Worm (Caenorhabditis elegans): Measurements from ENCODE around the gene srh-308.

Gene srh-308

DNA sequence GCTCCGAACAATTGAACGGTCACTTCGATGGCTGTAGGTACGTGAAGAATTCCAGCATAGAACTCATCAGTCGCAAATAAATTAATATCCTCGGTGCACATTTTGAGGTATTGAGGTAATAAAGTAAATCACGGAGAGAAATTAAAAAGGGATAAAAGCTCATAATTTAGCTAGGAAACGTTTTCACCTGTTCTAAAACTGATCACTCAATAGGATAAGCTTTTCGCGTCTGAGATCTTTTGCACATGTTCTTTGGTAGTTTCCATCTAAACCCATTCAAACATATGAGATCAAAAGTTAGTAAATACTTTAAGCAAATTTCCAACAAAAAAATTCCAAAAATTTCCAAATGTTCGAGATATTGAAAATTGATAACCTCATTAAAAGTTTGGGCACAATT, at the start of gene srh-308:
Gene srh-308, minus strand, starts transcription at position 101 of the 400 bp plus-strand sequence.
- TF ChIP-seq flh-1 (GFP tag; optimal IDR thresholded peaks at IDR 0.05) (no peak), nhr-237 (tag; optimal IDR thresholded peaks at IDR 0.05) (no peak), drap-1 (GFP tag; optimal IDR thresholded peaks at IDR 0.05) (no peak), ztf-11 (tag; optimal IDR thresholded peaks at IDR 0.05) (no peak), mls-2 (tag; optimal IDR thresholded peaks at IDR 0.05) (no peak), unc-62 (GFP tag; optimal IDR thresholded peaks at IDR 0.05) (no peak), nhr-12 (tag; optimal IDR thresholded peaks at IDR 0.05) (no peak), nhr-76 (tag; optimal IDR thresholded peaks at IDR 0.05) (no peak), sptf-1 (tag; optimal IDR thresholded peaks at IDR 0.05) (no peak)

DNA sequence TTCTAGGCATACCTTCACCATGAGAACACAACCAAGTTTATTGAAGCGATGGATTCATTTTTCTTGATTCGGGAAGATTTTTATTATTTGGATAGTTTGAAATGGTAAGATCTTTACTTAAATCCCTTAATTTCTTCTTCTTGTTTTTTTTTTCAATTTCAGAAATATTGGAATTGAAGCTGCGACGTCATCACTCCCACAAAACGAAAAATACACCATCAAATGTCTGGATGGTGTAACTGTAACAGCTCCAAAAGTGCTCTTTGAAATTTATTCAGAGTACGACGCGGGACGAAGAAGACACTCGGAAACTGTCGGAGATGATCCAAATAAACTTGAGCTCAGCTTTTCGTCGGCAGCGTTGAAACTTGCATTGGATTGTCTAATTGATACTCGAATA, 47.0 kb upstream of the srh-308 start, which contains the start of gene D1086.21:
Gene D1086.21, plus strand, starts transcription at position 301 of the 400 bp plus-strand sequence.
- TF ChIP-seq nhr-76 (tag; optimal IDR thresholded peaks at IDR 0.05): no peak
- no peak for TF ChIP-seq tbx-8 (GFP tag; optimal IDR thresholded peaks at IDR 0.05)
- TF ChIP-seq ceh-43 (GFP tag; optimal IDR thresholded peaks at IDR 0.05): no peak
- TF ChIP-seq mls-2 (tag; optimal IDR thresholded peaks at IDR 0.05): no peak
- no peak for TF ChIP-seq blmp-1 (tag; optimal IDR thresholded peaks at IDR 0.05)
- TF ChIP-seq unc-120 (tag; optimal IDR thresholded peaks at IDR 0.05; ENCODE audit: poor library complexity, severe bottlenecking): no peak
- TF ChIP-seq mep-1 (tag; optimal IDR thresholded peaks at IDR 0.05): no peak
- no peak for TF ChIP-seq sem-2 (GFP tag; optimal IDR thresholded peaks at IDR 0.05)
- no peak for TF ChIP-seq ces-1 (GFP tag; optimal IDR thresholded peaks at IDR 0.05)

DNA sequence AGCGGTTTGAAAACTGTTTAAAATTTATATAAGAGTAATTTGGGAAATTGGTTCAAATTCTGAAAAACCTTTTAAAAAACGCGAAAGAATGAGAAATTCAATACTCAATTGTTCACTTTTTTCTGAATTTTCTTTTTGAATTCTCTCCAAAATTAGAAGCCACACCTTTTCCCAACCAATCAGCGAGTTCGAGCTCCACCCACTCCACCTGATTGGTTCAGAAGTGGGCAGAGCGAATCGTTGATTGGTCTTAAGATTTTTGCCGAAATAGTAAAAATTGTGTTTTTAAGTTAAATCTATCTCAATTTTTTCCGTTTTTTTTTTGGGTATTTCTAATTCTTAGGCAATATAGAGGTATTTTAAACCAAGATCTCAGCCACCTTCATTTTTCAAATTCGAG, 46.6 kb upstream of the srh-308 start:
- TF ChIP-seq zip-8 (tag; optimal IDR thresholded peaks at IDR 0.05) (no peak), snpc-4 (tag; optimal IDR thresholded peaks at IDR 0.05) (no peak), unc-62 (GFP tag; optimal IDR thresholded peaks at IDR 0.05) (no peak), lin-13 (tag; optimal IDR thresholded peaks at IDR 0.05) (no peak), nhr-2 (tag; optimal IDR thresholded peaks at IDR 0.05) (no peak), flh-1 (GFP tag; optimal IDR thresholded peaks at IDR 0.05) (no peak), lsy-2 (tag; optimal IDR thresholded peaks at IDR 0.05) (no peak), sem-2 (GFP tag; optimal IDR thresholded peaks at IDR 0.05) (no peak), ztf-11 (tag; optimal IDR thresholded peaks at IDR 0.05) (no peak), mls-2 (tag; optimal IDR thresholded peaks at IDR 0.05) (no peak), elt-3 (tag; optimal IDR thresholded peaks at IDR 0.05) (no peak), cnd-1 (tag; optimal IDR thresholded peaks at IDR 0.05) (no peak), ceh-39 (tag; optimal IDR thresholded peaks at IDR 0.05) (no peak), lin-32 (GFP tag; optimal IDR thresholded peaks at IDR 0.05) (no peak)

DNA sequence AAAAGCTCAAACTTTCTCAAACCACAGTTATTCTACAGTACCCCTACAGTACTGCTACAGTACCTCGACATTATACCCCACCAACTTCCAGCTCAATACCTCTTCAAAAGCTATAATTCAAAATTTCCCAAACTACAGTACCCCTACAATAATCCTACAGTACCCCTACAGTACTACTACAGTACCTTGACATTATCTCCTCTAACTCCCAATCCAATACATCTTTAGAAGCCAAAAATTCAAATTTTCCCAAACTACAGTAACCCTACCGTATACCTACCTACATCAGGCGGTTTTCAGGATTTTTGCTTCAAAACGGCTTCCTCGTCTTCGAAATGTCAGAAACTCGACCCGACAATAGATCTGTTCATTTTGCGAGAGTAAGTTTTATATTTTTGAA, 40.2 kb upstream of the srh-308 start, which contains the start of gene F58D12.3:
Gene F58D12.3, plus strand, starts transcription at position 301 of the 400 bp plus-strand sequence.
- TF ChIP-seq lin-32 (GFP tag; optimal IDR thresholded peaks at IDR 0.05) (no peak), sem-2 (GFP tag; optimal IDR thresholded peaks at IDR 0.05) (no peak), cnd-1 (tag; optimal IDR thresholded peaks at IDR 0.05) (no peak), drap-1 (GFP tag; optimal IDR thresholded peaks at IDR 0.05) (no peak), elt-1 (tag; optimal IDR thresholded peaks at IDR 0.05; ENCODE audit: borderline replicate concordance, insufficient read depth) (no peak), unc-120 (tag; optimal IDR thresholded peaks at IDR 0.05; ENCODE audit: poor library complexity, severe bottlenecking) (no peak), ceh-39 (tag; optimal IDR thresholded peaks at IDR 0.05) (no peak), ces-1 (GFP tag; optimal IDR thresholded peaks at IDR 0.05) (no peak), bed-3 (GFP tag; optimal IDR thresholded peaks at IDR 0.05) (no peak), unc-39 (tag; optimal IDR thresholded peaks at IDR 0.05) (no peak), mep-1 (tag; optimal IDR thresholded peaks at IDR 0.05) (no peak), ham-2 (GFP tag; optimal IDR thresholded peaks at IDR 0.05) (no peak), unc-62 (GFP tag; optimal IDR thresholded peaks at IDR 0.05) (no peak), M03D4.4 (tag; optimal IDR thresholded peaks at IDR 0.05) (no peak), ceh-43 (GFP tag; optimal IDR thresholded peaks at IDR 0.05) (no peak), ztf-11 (tag; optimal IDR thresholded peaks at IDR 0.05) (no peak), ceh-83 (GFP tag; optimal IDR thresholded peaks at IDR 0.05) (no peak), hlh-1 (tag; optimal IDR thresholded peaks at IDR 0.05) (no peak)

DNA sequence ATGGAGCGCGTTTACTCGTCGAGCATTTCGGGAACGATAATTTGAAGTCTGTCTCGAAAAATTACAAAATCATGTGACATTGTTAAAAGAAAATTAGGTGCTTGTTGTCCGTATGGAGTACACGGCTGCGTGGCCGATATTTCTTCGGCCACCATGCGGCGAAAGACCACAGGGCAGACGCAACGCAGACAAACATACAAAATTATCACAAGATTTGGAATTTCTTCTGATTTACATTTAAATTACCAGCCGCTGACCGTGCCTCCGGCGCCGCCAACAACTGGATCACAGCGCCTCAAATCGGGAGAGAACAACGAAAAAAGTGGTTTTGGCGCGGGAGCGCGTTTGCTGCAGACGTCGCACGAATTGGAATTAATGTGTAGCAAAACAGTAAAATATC, 37.7 kb upstream of the srh-308 start:
- TF ChIP-seq unc-120 (tag; optimal IDR thresholded peaks at IDR 0.05; ENCODE audit: poor library complexity, severe bottlenecking) (peak; percentile 11), lin-13 (tag; optimal IDR thresholded peaks at IDR 0.05) (peak; percentile 34), cnd-1 (tag; optimal IDR thresholded peaks at IDR 0.05) (peak; percentile 25), pha-4 (tag; optimal IDR thresholded peaks at IDR 0.05) (peak; percentile 51), sptf-1 (tag; optimal IDR thresholded peaks at IDR 0.05) (peak; percentile 49), ces-1 (GFP tag; optimal IDR thresholded peaks at IDR 0.05) (peak; percentile 65), lsy-2 (tag; optimal IDR thresholded peaks at IDR 0.05) (peak; percentile 26), nhr-237 (tag; optimal IDR thresholded peaks at IDR 0.05) (peak; percentile 38)
